Fruit fly (Drosophila melanogaster) whole organism, embryonic: ENCODE measurements around the gene CG31627.

Experiments used
- Abd-B ChIP-seq: fragments of 200-800 bp; sonication (Bioruptor generic); optimal IDR thresholded peaks from 2 replicates; lab custom pipeline; 2018; ENCODE audit warnings: missing biosample characterization, mild to moderate bottlenecking, missing genetic modification characterization, moderate library complexity
- Atf6 ChIP-seq: fragments of 200-800 bp; sonication (Bioruptor generic); IDR thresholded peaks from 2 replicates; pipeline ENCODE4 v1.3.6; 2022; ENCODE audit warnings: missing biosample characterization, missing genetic modification characterization
- CG11398 ChIP-seq: fragments of 200-800 bp; sonication (Bioruptor generic); optimal IDR thresholded peaks from 2 replicates; lab custom pipeline; 2016; ENCODE audit warnings: missing biosample characterization, missing genetic modification characterization
- CG11560 ChIP-seq: fragments of 200-800 bp; sonication (Bioruptor generic); IDR thresholded peaks from 3 replicates; pipeline ENCODE4 v1.3.6; 2022; ENCODE audit warnings: missing biosample characterization, missing genetic modification characterization
- CG11723 ChIP-seq: fragments of 200-800 bp; sonication (Bioruptor generic); optimal IDR thresholded peaks from 2 replicates; lab custom pipeline; 2017; ENCODE audit warnings: missing biosample characterization, mild to moderate bottlenecking, missing genetic modification characterization
- CG13123 ChIP-seq: fragments of 200-800 bp; sonication (Bioruptor generic); optimal IDR thresholded peaks from 2 replicates; lab custom pipeline; 2016; ENCODE audit warnings: missing biosample characterization, missing genetic modification characterization
- CG1603 ChIP-seq: fragments of 200-800 bp; sonication (Bioruptor generic); optimal IDR thresholded peaks from 2 replicates; lab custom pipeline; 2019; ENCODE audit warnings: missing biosample characterization, mild to moderate bottlenecking, missing genetic modification characterization, moderate library complexity
- CG17186 ChIP-seq: fragments of 200-800 bp; sonication (Bioruptor generic); optimal IDR thresholded peaks from 3 replicates; lab custom pipeline; 2017; ENCODE audit warnings: missing biosample characterization, missing genetic modification reagents, missing genetic modification characterization
- CG17328 ChIP-seq: fragments of 200-800 bp; sonication (Bioruptor generic); IDR thresholded peaks from 2 replicates; pipeline ENCODE4 v1.3.6; 2022; ENCODE audit warnings: missing biosample characterization, missing genetic modification characterization
- CG17912 ChIP-seq: fragments of 200-800 bp; sonication (Bioruptor generic); optimal IDR thresholded peaks from 2 replicates; lab custom pipeline; 2018; ENCODE audit warnings: missing biosample characterization, mild to moderate bottlenecking, missing genetic modification characterization
- CG18262 ChIP-seq: fragments of 200-800 bp; optimal IDR thresholded peaks from 3 replicates; lab custom pipeline; 2019; ENCODE audit warnings: missing biosample characterization, mild to moderate bottlenecking, missing genetic modification characterization, moderate library complexity
- CG2116 ChIP-seq: fragments of 200-800 bp; sonication (Bioruptor generic); optimal IDR thresholded peaks from 3 replicates; lab custom pipeline; 2018; ENCODE audit warnings: missing biosample characterization, mild to moderate bottlenecking, missing genetic modification characterization
- CG2678 ChIP-seq: fragments of 200-800 bp; sonication (Bioruptor generic); optimal IDR thresholded peaks from 3 replicates; lab custom pipeline; 2019; ENCODE audit warnings: missing biosample characterization, mild to moderate bottlenecking, missing genetic modification characterization, moderate library complexity
- CG30403 ChIP-seq: fragments of 200-800 bp; sonication (Bioruptor generic); optimal IDR thresholded peaks from 3 replicates; lab custom pipeline; 2016; ENCODE audit warnings: missing biosample characterization, missing genetic modification characterization
- CG31365 ChIP-seq: fragments of 200-800 bp; sonication (Bioruptor generic); optimal IDR thresholded peaks from 2 replicates; lab custom pipeline; 2018; ENCODE audit warnings: missing biosample characterization, mild to moderate bottlenecking, missing genetic modification characterization
- CG3163 ChIP-seq: fragments of 200-800 bp; sonication (Bioruptor generic); optimal IDR thresholded peaks from 3 replicates; lab custom pipeline; 2016; ENCODE audit warnings: missing biosample characterization, missing genetic modification characterization
- CG34224 ChIP-seq: fragments of 200-800 bp; sonication (Bioruptor generic); IDR thresholded peaks from 3 replicates; pipeline ENCODE4 v1.3.6; 2022; ENCODE audit warnings: missing biosample characterization, missing genetic modification characterization; ENCODE audit not compliant: partially characterized antibody
- CG4282 ChIP-seq: fragments of 200-800 bp; sonication (Bioruptor generic); optimal IDR thresholded peaks from 2 replicates; lab custom pipeline; 2016; ENCODE audit warnings: missing biosample characterization, missing genetic modification characterization
- CG5245 ChIP-seq: fragments of 200-800 bp; sonication (Bioruptor generic); optimal IDR thresholded peaks from 3 replicates; lab custom pipeline; 2016; ENCODE audit warnings: missing biosample characterization, missing genetic modification characterization
- CG5953 ChIP-seq: fragments of 200-800 bp; sonication (Bioruptor generic); IDR thresholded peaks from 2 replicates; pipeline ENCODE4 v1.3.6; 2022; ENCODE audit warnings: missing biosample characterization, missing genetic modification characterization
- CG6272 ChIP-seq: fragments of 200-800 bp; sonication (Bioruptor generic); IDR thresholded peaks from 2 replicates; pipeline ENCODE4 v1.3.6; 2022; ENCODE audit warnings: missing biosample characterization, missing genetic modification characterization
- CG7357 ChIP-seq: fragments of 200-800 bp; sonication (Bioruptor generic); IDR thresholded peaks from 3 replicates; pipeline ENCODE4 v1.3.6; 2022; ENCODE audit warnings: missing biosample characterization, missing genetic modification characterization
- CG9797 ChIP-seq: fragments of 200-800 bp; sonication (Bioruptor generic); optimal IDR thresholded peaks from 3 replicates; lab custom pipeline; 2018; ENCODE audit warnings: missing biosample characterization, mild to moderate bottlenecking, missing genetic modification characterization
- Dip3 ChIP-seq: fragments of 200-800 bp; sonication (Bioruptor generic); optimal IDR thresholded peaks from 3 replicates; lab custom pipeline; 2016; ENCODE audit warnings: missing biosample characterization, missing genetic modification characterization
- Elba2 ChIP-seq: fragments of 200-800 bp; sonication (Bioruptor generic); optimal IDR thresholded peaks from 3 replicates; lab custom pipeline; 2016; ENCODE audit warnings: missing biosample characterization, missing genetic modification characterization
- HmgZ ChIP-seq: fragments of 200-800 bp; sonication (Bioruptor generic); optimal IDR thresholded peaks from 2 replicates; lab custom pipeline; 2018; ENCODE audit warnings: missing biosample characterization, mild to moderate bottlenecking, missing genetic modification characterization
- Hr51 ChIP-seq, 2 experiments: fragments of 200-800 bp; sonication (Bioruptor generic); optimal IDR thresholded peaks; 2 replicates in 1 of 2; 3 replicates in 1 of 2; lab custom pipeline; 2016 to 2018; ENCODE audit warnings: missing biosample characterization in 2 of 2, missing genetic modification characterization in 2 of 2, mild to moderate bottlenecking in 1 of 2, moderate library complexity in 1 of 2
- MTF-1 ChIP-seq: fragments of 200-800 bp; sonication (Bioruptor generic); optimal IDR thresholded peaks from 2 replicates; lab custom pipeline; 2018; ENCODE audit warnings: missing biosample characterization, mild to moderate bottlenecking, missing genetic modification characterization, borderline replicate concordance
- Mrtf ChIP-seq: fragments of 200-800 bp; sonication (Bioruptor generic); IDR thresholded peaks from 3 replicates; pipeline ENCODE4 v1.3.6; 2022; ENCODE audit warnings: missing biosample characterization, missing genetic modification characterization
- NK7.1 ChIP-seq: fragments of 200-800 bp; sonication (Bioruptor generic); optimal IDR thresholded peaks from 3 replicates; lab custom pipeline; 2016; ENCODE audit warnings: missing biosample characterization, missing genetic modification characterization
- Ravus ChIP-seq: fragments of 200-800 bp; sonication (Bioruptor generic); IDR thresholded peaks from 2 replicates; pipeline ENCODE4 v1.3.6; 2022; ENCODE audit warnings: missing biosample characterization, missing genetic modification characterization
- Sry-β ChIP-seq: fragments of 200-800 bp; sonication (Bioruptor generic); optimal IDR thresholded peaks from 2 replicates; lab custom pipeline; 2018; ENCODE audit warnings: missing biosample characterization, mild to moderate bottlenecking, missing genetic modification characterization, moderate library complexity
- Stat92E ChIP-seq, 3 experiments: fragments of >200 bp in 2 of 3; fragments of 200-800 bp in 1 of 3; sonication (Bioruptor generic) in 1 of 3; optimal IDR thresholded peaks; 2 replicates each; lab custom pipeline; 2017 to 2019; ENCODE audit warnings: missing biosample characterization in 3 of 3, missing genetic modification characterization in 3 of 3, mild to moderate bottlenecking in 1 of 3, moderate library complexity in 1 of 3
- ara ChIP-seq: fragments of 200-800 bp; sonication (Bioruptor generic); IDR thresholded peaks from 2 replicates; pipeline ENCODE4 v1.3.6; 2022; ENCODE audit warnings: missing biosample characterization, missing genetic modification characterization
- cad ChIP-seq: fragments of >200 bp; optimal IDR thresholded peaks from 2 replicates; lab custom pipeline; 2017; ENCODE audit warnings: missing biosample characterization, missing genetic modification characterization
- caup ChIP-seq: fragments of 200-800 bp; sonication (Bioruptor generic); optimal IDR thresholded peaks from 3 replicates; lab custom pipeline; 2017; ENCODE audit warnings: missing biosample characterization, mild to moderate bottlenecking, missing genetic modification characterization, moderate library complexity; ENCODE audit not compliant: severe bottlenecking
- fd3F ChIP-seq: fragments of 200-800 bp; sonication (Bioruptor generic); optimal IDR thresholded peaks from 2 replicates; lab custom pipeline; 2018; ENCODE audit warnings: missing biosample characterization, mild to moderate bottlenecking, missing genetic modification characterization, moderate library complexity
- gem ChIP-seq: fragments of 200-800 bp; sonication (Bioruptor generic); optimal IDR thresholded peaks from 2 replicates; lab custom pipeline; 2019; ENCODE audit warnings: missing biosample characterization, mild to moderate bottlenecking, missing genetic modification characterization, moderate library complexity
- jigr1 ChIP-seq: fragments of 200-800 bp; sonication (Bioruptor generic); IDR thresholded peaks from 3 replicates; pipeline ENCODE4 v1.3.6; 2022; ENCODE audit warnings: missing biosample characterization, missing genetic modification characterization
- odd ChIP-seq: fragments of 200-800 bp; sonication (Bioruptor generic); optimal IDR thresholded peaks from 2 replicates; lab custom pipeline; 2017; ENCODE audit warnings: missing biosample characterization, mild to moderate bottlenecking, missing genetic modification characterization
- onecut ChIP-seq: fragments of 200-800 bp; sonication (Bioruptor generic); IDR thresholded peaks from 2 replicates; pipeline ENCODE4 v1.3.6; 2022; ENCODE audit warnings: missing biosample characterization, missing genetic modification characterization
- sc ChIP-seq, 3 experiments: fragments of >200 bp in 2 of 3; fragments of 200-800 bp in 1 of 3; sonication (Bioruptor generic) in 1 of 3; optimal IDR thresholded peaks; 2 replicates in 2 of 3; 3 replicates in 1 of 3; lab custom pipeline; 2017; ENCODE audit warnings: mild to moderate bottlenecking in 1 of 3, missing biosample characterization in 1 of 3, missing genetic modification characterization in 1 of 3, missing genetic modification reagents in 1 of 3
- sens ChIP-seq: fragments of 200-800 bp; sonication (Bioruptor generic); peaks from one replicate; lab custom pipeline; 2016; ENCODE audit warnings: missing biosample characterization, missing genetic modification characterization
- shn ChIP-seq: fragments of 200-800 bp; sonication (Bioruptor generic); optimal IDR thresholded peaks from 3 replicates; lab custom pipeline; 2016; ENCODE audit warnings: missing biosample characterization, missing genetic modification characterization
- sna ChIP-seq: fragments of 200-800 bp; sonication (Bioruptor generic); IDR thresholded peaks from 2 replicates; pipeline ENCODE4 v1.3.6; 2022; ENCODE audit warnings: missing biosample characterization, missing genetic modification characterization; ENCODE audit not compliant: partially characterized antibody
- sob ChIP-seq: fragments of 200-800 bp; sonication (Bioruptor generic); IDR thresholded peaks from 2 replicates; pipeline ENCODE4 v1.3.6; 2022; ENCODE audit warnings: missing biosample characterization, missing genetic modification characterization
- trem ChIP-seq: fragments of 200-800 bp; optimal IDR thresholded peaks from 3 replicates; lab custom pipeline; 2019; ENCODE audit warnings: missing biosample characterization, mild to moderate bottlenecking, missing genetic modification characterization, moderate library complexity
- vvl ChIP-seq: fragments of 200-800 bp; sonication (Bioruptor generic); IDR thresholded peaks from 2 replicates; pipeline ENCODE4 v1.3.6; 2022; ENCODE audit warnings: missing biosample characterization, missing genetic modification characterization
- zfh1 ChIP-seq: fragments of 200-800 bp; sonication (Bioruptor generic); IDR thresholded peaks from 3 replicates; pipeline ENCODE4 v1.3.6; 2022; ENCODE audit warnings: missing biosample characterization, missing genetic modification characterization

CG31627 gene

DNA sequence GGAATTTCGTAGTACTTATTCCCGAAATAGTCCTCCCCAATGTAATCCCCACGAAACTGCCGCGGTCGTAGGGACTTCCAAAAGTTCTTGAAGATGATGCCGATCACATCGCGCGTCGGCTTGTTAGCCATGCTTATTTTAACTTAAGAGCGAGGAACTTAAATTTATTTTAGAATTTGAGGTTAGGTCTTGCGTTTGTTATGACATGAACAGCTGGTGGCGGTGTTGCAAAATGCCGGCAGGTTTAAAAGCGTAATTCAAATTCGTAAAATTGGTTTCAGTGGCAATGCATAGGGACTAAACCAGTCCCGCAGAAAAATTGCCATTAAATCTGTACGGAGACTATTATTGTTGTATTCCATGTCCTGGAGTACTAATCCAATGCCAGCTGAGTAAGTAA is 6.6 kb upstream of the CG31627 start (continued):
- TF ChIP-seq CG11723 (GFP tag; lab: Kevin White, UChicago), result no peak
- peak; percentile 79 for TF ChIP-seq Sry-β (GFP tag; lab: Kevin White, UChicago)
- no peak for TF ChIP-seq CG17186
- TF ChIP-seq ara, result no peak
- no peak for TF ChIP-seq vvl (GFP tag; lab: Robert Waterston, UW)
- no peak for TF ChIP-seq caup (GFP tag; lab: Kevin White, UChicago)
- no peak for TF ChIP-seq Stat92E (GFP tag; optimal IDR thresholded peaks at IDR 0.05; lab: Kevin White, UChicago)
- no peak for TF ChIP-seq CG34224 (GFP tag; lab: Robert Waterston, UW)
- TF ChIP-seq CG31365, result no peak
- no peak for TF ChIP-seq zfh1
- TF ChIP-seq MTF-1 (GFP tag; lab: Kevin White, UChicago), result no peak
- TF ChIP-seq sens (GFP tag; lab: Kevin White, UChicago), result peak; percentile 11
- TF ChIP-seq sna (GFP tag; lab: Robert Waterston, UW), result 0 out of 2 replicates have a peak, but pooled peaks have one; percentile 11
- TF ChIP-seq sc (optimal IDR thresholded peaks at IDR 0.05; lab: Kevin White, UChicago), result no peak
- no peak for TF ChIP-seq sc (GFP tag; optimal IDR thresholded peaks at IDR 0.05; lab: Kevin White, UChicago)
- TF ChIP-seq CG2116 (GFP tag; lab: Kevin White, UChicago), result peak; percentile 29
- no peak for TF ChIP-seq CG30403 (GFP tag; lab: Kevin White, UChicago)
- TF ChIP-seq fd3F (GFP tag; lab: Kevin White, UChicago), result no peak
- TF ChIP-seq CG17912 (GFP tag; lab: Kevin White, UChicago), result no peak
- TF ChIP-seq Mrtf (GFP tag; lab: Robert Waterston, UW), result no peak
- TF ChIP-seq Hr51 (GFP tag; optimal IDR thresholded peaks at IDR 0.05; lab: Kevin White, UChicago), result no peak
- TF ChIP-seq CG1603 (tag; lab: Kevin White, UChicago), result peak; percentile 36
- TF ChIP-seq CG5245 (GFP tag; lab: Kevin White, UChicago), result no peak
- TF ChIP-seq Elba2 (GFP tag; lab: Kevin White, UChicago), result peak; percentile 3
- TF ChIP-seq Dip3, result no peak
- TF ChIP-seq HmgZ (tag; lab: Kevin White, UChicago), result peak; percentile 44
- TF ChIP-seq trem (tag; lab: Kevin White, UChicago), result peak; percentile 16
- TF ChIP-seq CG11560, result no peak
- no peak for TF ChIP-seq CG4282 (GFP tag; lab: Kevin White, UChicago)
- no peak for TF ChIP-seq cad (GFP tag; lab: Kevin White, UChicago)
- no peak for TF ChIP-seq CG13123 (GFP tag; lab: Kevin White, UChicago)
- TF ChIP-seq CG7357 (GFP tag; lab: Robert Waterston, UW), result no peak
- TF ChIP-seq CG6272 (GFP tag; lab: Robert Waterston, UW), result no peak

DNA sequence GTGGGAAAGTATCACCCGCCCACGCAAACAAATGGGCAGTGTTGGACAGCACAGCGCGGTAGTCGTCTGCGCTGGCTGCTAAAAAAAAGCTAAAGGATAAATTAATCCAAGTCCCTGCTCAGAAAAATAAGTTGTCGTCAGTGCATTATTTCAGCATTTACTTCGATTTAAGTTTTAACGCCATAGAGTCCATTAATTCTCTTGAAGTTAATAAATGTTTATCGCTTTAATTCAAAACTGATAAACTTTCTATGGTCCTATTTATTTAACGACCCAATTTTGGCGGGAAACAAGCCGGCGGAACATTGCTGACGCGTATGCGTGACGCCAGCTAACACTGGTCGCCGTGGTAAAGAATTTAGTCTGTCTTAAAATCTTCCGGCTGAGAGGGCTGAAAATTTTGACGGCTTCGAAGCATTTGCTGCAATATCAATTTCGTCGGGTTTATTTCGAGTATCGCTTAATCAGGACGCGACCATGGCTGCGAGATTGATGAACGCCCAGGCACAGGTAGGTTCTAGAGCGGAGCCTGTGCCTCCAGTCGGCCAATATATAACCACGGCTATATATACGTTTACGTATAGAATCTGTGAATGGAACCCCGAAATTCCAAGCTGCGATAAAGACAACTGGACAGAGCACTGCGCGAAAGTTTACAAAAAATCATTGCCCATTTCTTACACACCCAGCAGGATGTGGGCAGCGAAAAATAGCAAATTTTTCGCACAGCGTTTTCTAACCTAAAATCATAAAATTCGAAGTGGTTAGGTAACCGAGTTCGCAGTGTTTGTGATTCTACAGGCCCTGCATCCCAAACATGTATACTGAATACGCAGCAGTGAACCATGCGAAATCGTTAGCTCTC is 4.5 kb upstream of the CG31627 start, which contains the start of the genes mAcon1, CG43345 and CG43346:
Gene mAcon1 (plus strand): TSS at position 276 of the 865 bp plus-strand sequence.
Gene CG43345 (minus strand): TSS at position 287 of the 865 bp plus-strand sequence.
Gene CG43346 (minus strand): TSS at position 287 of the 865 bp plus-strand sequence.
- TF ChIP-seq onecut (GFP tag; lab: Robert Waterston, UW) (no peak; the same call in none of the 2 replicates), Ravus (GFP tag; lab: Robert Waterston, UW) (no peak), Abd-B (GFP tag; lab: Kevin White, UChicago) (peak; percentile 89), CG3163 (GFP tag; lab: Kevin White, UChicago) (peak; percentile 78), NK7.1 (peak; percentile 81), Atf6 (GFP tag; lab: Robert Waterston, UW) (peak; percentile 72), CG11398 (peak; percentile 79), CG5953 (GFP tag; lab: Robert Waterston, UW) (no peak; the same call in 1 of the 2 replicates), CG9797 (GFP tag; lab: Kevin White, UChicago) (peak; percentile 61), sob (GFP tag; lab: Robert Waterston, UW) (peak; percentile 78), shn (peak; percentile 92), gem (tag; lab: Kevin White, UChicago) (no peak), CG2678 (tag; lab: Kevin White, UChicago) (no peak), CG17328 (GFP tag; lab: Robert Waterston, UW) (0 out of 2 replicates have a peak, but pooled peaks have one; percentile 45), odd (GFP tag; lab: Kevin White, UChicago) (no peak), jigr1 (GFP tag; lab: Robert Waterston, UW) (no peak), CG18262 (peak; percentile 73)
